Worm (Caenorhabditis elegans) whole organism, early embryonic: ENCODE measurements around the gene Y48A5A.1.

Source experiments
- F13C5.2 ChIP-seq: sonication (generic microtip); optimal IDR thresholded peaks from 2 replicates; lab custom pipeline; 2017; ENCODE audit warnings: mild to moderate bottlenecking, missing genetic modification characterization, inconsistent platforms, missing compliant biosample characterization
- aly-1 ChIP-seq: sonication (generic microtip); optimal IDR thresholded peaks from 2 replicates; lab custom pipeline; 2016; ENCODE audit warnings: missing genetic modification characterization, missing compliant biosample characterization
- ama-1 ChIP-seq: fragments of 150-350 bp; optimal IDR thresholded peaks from 2 replicates; lab custom pipeline; 2014
- ceh-13 ChIP-seq: fragments of 200-800 bp; sonication (Bioruptor generic); optimal IDR thresholded peaks from 2 replicates; lab custom pipeline; 2018; ENCODE audit warnings: mild to moderate bottlenecking, missing genetic modification characterization, missing compliant biosample characterization
- ceh-36 ChIP-seq: sonication (generic microtip); optimal IDR thresholded peaks from 2 replicates; lab custom pipeline; 2016; ENCODE audit warnings: missing genetic modification characterization, inconsistent platforms, missing compliant biosample characterization
- ets-7 ChIP-seq: sonication (generic microtip); optimal IDR thresholded peaks from 2 replicates; lab custom pipeline; 2016; ENCODE audit warnings: missing genotype, missing genetic modification characterization, missing compliant biosample characterization
- hmg-4 ChIP-seq: fragments of 200-800 bp; sonication (Bioruptor generic); optimal IDR thresholded peaks from 2 replicates; lab custom pipeline; 2018; ENCODE audit warnings: mild to moderate bottlenecking, missing genetic modification characterization, missing compliant biosample characterization
- hnd-1 ChIP-seq: sonication (generic microtip); optimal IDR thresholded peaks from 2 replicates; lab custom pipeline; 2016; ENCODE audit warnings: missing genetic modification characterization, missing compliant biosample characterization
- pes-1 ChIP-seq: fragments of 200-800 bp; sonication (Bioruptor generic); IDR thresholded peaks from 2 replicates; pipeline ENCODE4 v1.3.6; 2022; ENCODE audit warnings: missing genetic modification reagents, missing genetic modification characterization, missing compliant biosample characterization
- scrt-1 ChIP-seq: fragments of 200-800 bp; sonication (Bioruptor generic); IDR thresholded peaks from 2 replicates; pipeline ENCODE4 v1.3.6; 2022; ENCODE audit warnings: missing genetic modification characterization, missing compliant biosample characterization
- tbx-11 ChIP-seq: fragments of 200-800 bp; sonication (Bioruptor generic); IDR thresholded peaks from 2 replicates; pipeline ENCODE4 v1.3.6; 2022; ENCODE audit warnings: missing genetic modification characterization, missing compliant biosample characterization
- tbx-37 ChIP-seq: fragments of 200-800 bp; sonication (Bioruptor generic); conservative IDR thresholded peaks from 2 replicates; pipeline ENCODE4 v1.3.6; 2022; ENCODE audit warnings: missing genetic modification reagents, missing genetic modification characterization, missing compliant biosample characterization

ce11 chrIV:1963247-1963646 lies 2.0 kb upstream of the Y48A5A.1 start, which contains the start of gene ulp-3:
- TF ChIP-seq ets-7 (tag; lab: Kevin White, UChicago) (no peak), ama-1 (lab: Kevin White, UChicago) (no peak), scrt-1 (GFP tag; lab: Robert Waterston, UW) (no peak), ceh-13 (no peak), aly-1 (tag; lab: Kevin White, UChicago) (no peak), hmg-4 (no peak), tbx-37 (no peak), pes-1 (GFP tag; lab: Robert Waterston, UW) (no peak), ceh-36 (tag; lab: Kevin White, UChicago) (no peak), tbx-11 (GFP tag; lab: Robert Waterston, UW) (no peak), F13C5.2 (no peak), hnd-1 (tag; lab: Kevin White, UChicago) (no peak)
